Worm (Caenorhabditis elegans) whole organism, young adult: Measurements from ENCODE around the gene srd-33.

Source experiments
- C17E4.6 ChIP-seq: fragments of 200-800 bp; sonication (Bioruptor generic); IDR thresholded peaks from 2 replicates; pipeline ENCODE4 v1.3.6; 2022; ENCODE audit warnings: missing genetic modification reagents, missing genetic modification characterization, missing compliant biosample characterization
- D2030.7 ChIP-seq: fragments of 200-800 bp; sonication (Bioruptor generic); IDR thresholded peaks from 2 replicates; pipeline ENCODE4 v1.3.6; 2022; ENCODE audit warnings: missing genetic modification reagents, missing genetic modification characterization, missing compliant biosample characterization
- F22D6.2 ChIP-seq: sonication (generic microtip); optimal IDR thresholded peaks from 2 replicates; lab custom pipeline; 2016; ENCODE audit warnings: mild to moderate bottlenecking, missing genetic modification characterization, missing compliant biosample characterization
- F23B12.7 ChIP-seq: sonication (generic microtip); optimal IDR thresholded peaks from 2 replicates; lab custom pipeline; 2017; ENCODE audit warnings: missing genetic modification characterization, mild to moderate bottlenecking, missing compliant biosample characterization, antibody characterized with exemption, moderate library complexity; ENCODE audit not compliant: insufficient read depth
- F33H1.4 ChIP-seq: fragments of 200-800 bp; sonication (Bioruptor generic); IDR thresholded peaks from 2 replicates; pipeline ENCODE4 v1.3.6; 2022; ENCODE audit warnings: missing genetic modification reagents, missing genetic modification characterization, missing compliant biosample characterization
- K12H6.12 ChIP-seq: fragments of 200-800 bp; sonication (Bioruptor generic); optimal IDR thresholded peaks from 2 replicates; lab custom pipeline; 2018; ENCODE audit warnings: mild to moderate bottlenecking, missing genetic modification characterization, missing compliant biosample characterization
- T26A5.8 ChIP-seq: sonication (generic microtip); optimal IDR thresholded peaks from 2 replicates; lab custom pipeline; 2016; ENCODE audit warnings: missing genetic modification characterization, missing compliant biosample characterization
- Y53F4B.3 ChIP-seq: fragments of 200-800 bp; sonication (Bioruptor generic); IDR thresholded peaks from 2 replicates; pipeline ENCODE4 v1.3.6; 2022; ENCODE audit warnings: missing genetic modification reagents, missing genetic modification characterization, missing compliant biosample characterization
- Y79H2A.3 ChIP-seq: fragments of 200-800 bp; sonication (Bioruptor generic); conservative IDR thresholded peaks from 2 replicates; pipeline ENCODE4 v1.3.6; 2022; ENCODE audit warnings: missing genetic modification reagents, missing genetic modification characterization, missing compliant biosample characterization
- ZK185.1 ChIP-seq: sonication (generic microtip); optimal IDR thresholded peaks from 2 replicates; lab custom pipeline; 2016; ENCODE audit warnings: mild to moderate bottlenecking, missing genetic modification characterization, missing compliant biosample characterization; ENCODE audit not compliant: poor library complexity, severe bottlenecking
- ceh-27 ChIP-seq: fragments of 200-800 bp; sonication (Bioruptor generic); optimal IDR thresholded peaks from 2 replicates; lab custom pipeline; 2018; ENCODE audit warnings: mild to moderate bottlenecking, missing genetic modification characterization, moderate library complexity, missing compliant biosample characterization
- ceh-79 ChIP-seq: sonication (generic microtip); optimal IDR thresholded peaks from 2 replicates; lab custom pipeline; 2017; ENCODE audit warnings: mild to moderate bottlenecking, missing genetic modification characterization, missing compliant biosample characterization
- die-1 ChIP-seq: sonication (generic microtip); optimal IDR thresholded peaks from 2 replicates; lab custom pipeline; 2016; ENCODE audit warnings: missing genotype, mild to moderate bottlenecking, missing genetic modification characterization, missing compliant biosample characterization
- dox-1 ChIP-seq: fragments of 200-800 bp; sonication (Bioruptor generic); IDR thresholded peaks from 2 replicates; pipeline ENCODE4 v1.3.6; 2022; ENCODE audit warnings: missing genetic modification reagents, missing genetic modification characterization, missing compliant biosample characterization
- dpff-1 ChIP-seq: sonication (generic microtip); optimal IDR thresholded peaks from 2 replicates; lab custom pipeline; 2017; ENCODE audit warnings: mild to moderate bottlenecking, missing genetic modification characterization, missing compliant biosample characterization
- egrh-3 ChIP-seq: fragments of 200-800 bp; sonication (Bioruptor generic); IDR thresholded peaks from 2 replicates; pipeline ENCODE4 v1.3.6; 2022; ENCODE audit warnings: missing genetic modification reagents, missing genetic modification characterization, missing compliant biosample characterization
- ets-4 ChIP-seq: fragments of 200-800 bp; sonication (Bioruptor generic); optimal IDR thresholded peaks from 2 replicates; lab custom pipeline; 2018; ENCODE audit warnings: mild to moderate bottlenecking, missing genetic modification characterization, missing compliant biosample characterization
- hsf-1 ChIP-seq: fragments of 200-800 bp; sonication (Bioruptor generic); IDR thresholded peaks from 2 replicates; pipeline ENCODE4 v1.3.6; 2022; ENCODE audit warnings: missing genetic modification reagents, missing genetic modification characterization, missing compliant biosample characterization
- let-526 ChIP-seq: fragments of 200-800 bp; sonication (Bioruptor generic); IDR thresholded peaks from 2 replicates; pipeline ENCODE4 v1.3.6; 2022; ENCODE audit warnings: missing genetic modification reagents, missing genetic modification characterization, missing compliant biosample characterization
- lir-1 ChIP-seq: fragments of 200-800 bp; sonication (Bioruptor generic); conservative IDR thresholded peaks from 2 replicates; pipeline ENCODE4 v1.3.6; 2022; ENCODE audit warnings: missing genetic modification reagents, missing genetic modification characterization, missing compliant biosample characterization
- madf-6 ChIP-seq: fragments of 200-800 bp; sonication (Bioruptor generic); IDR thresholded peaks from 2 replicates; pipeline ENCODE4 v1.3.6; 2022; ENCODE audit warnings: missing genetic modification reagents, missing genetic modification characterization, missing compliant biosample characterization
- madf-8 ChIP-seq: fragments of 200-800 bp; sonication (Bioruptor generic); conservative IDR thresholded peaks from 2 replicates; pipeline ENCODE4 v1.3.6; 2022; ENCODE audit warnings: missing genetic modification reagents, missing genetic modification characterization, missing compliant biosample characterization
- nhr-27 ChIP-seq: fragments of 200-800 bp; sonication (Bioruptor generic); optimal IDR thresholded peaks from 2 replicates; lab custom pipeline; 2018; ENCODE audit warnings: mild to moderate bottlenecking, missing genetic modification characterization, moderate library complexity, missing compliant biosample characterization
- nhr-80 ChIP-seq: sonication (generic microtip); optimal IDR thresholded peaks from 2 replicates; lab custom pipeline; 2016; ENCODE audit warnings: missing genetic modification characterization, missing compliant biosample characterization
- pbrm-1 ChIP-seq: fragments of 200-800 bp; sonication (Bioruptor generic); IDR thresholded peaks from 2 replicates; pipeline ENCODE4 v1.3.6; 2022; ENCODE audit warnings: missing genetic modification reagents, missing genetic modification characterization, missing compliant biosample characterization
- pha-4 ChIP-seq: fragments of 150-350 bp; sonication (generic microtip); optimal IDR thresholded peaks from 2 replicates; lab custom pipeline; 2014; ENCODE audit warnings: missing biosample characterization, missing genetic modification reagents, missing genetic modification characterization
- rcor-1 ChIP-seq: fragments of 200-800 bp; sonication (Bioruptor generic); IDR thresholded peaks from 2 replicates; pipeline ENCODE4 v1.3.6; 2022; ENCODE audit warnings: missing genetic modification reagents, missing genetic modification characterization, missing compliant biosample characterization
- rec-8 ChIP-seq, 2 experiments: sonication (generic microtip); optimal IDR thresholded peaks; 2 replicates each; lab custom pipeline; 2016; ENCODE audit warnings: mild to moderate bottlenecking in 2 of 2, missing genetic modification characterization in 2 of 2, missing genetic modification reagents in 2 of 2, missing genotype in 2 of 2, missing biosample characterization in 1 of 2, missing compliant biosample characterization in 1 of 2, moderate library complexity in 1 of 2
- rpc-1 ChIP-seq, 2 experiments: fragments of 150-350 bp in 1 of 2; sonication (generic microtip) in 1 of 2; optimal IDR thresholded peaks; 2 replicates each; lab custom pipeline; 2014 to 2018; ENCODE audit warnings: missing biosample characterization in 1 of 2, missing genetic modification characterization in 1 of 2, missing genetic modification reagents in 1 of 2, missing genotype in 1 of 2
- snpc-1.3 ChIP-seq: sonication (generic microtip); optimal IDR thresholded peaks from 2 replicates; lab custom pipeline; 2017; ENCODE audit warnings: missing genetic modification characterization, mild to moderate bottlenecking, missing compliant biosample characterization, antibody characterized with exemption, moderate library complexity, missing genotype, missing genetic modification reagents; ENCODE audit not compliant: insufficient read depth
- snpc-4 ChIP-seq, 5 experiments: fragments of 150-350 bp in 1 of 5; sonication (generic microtip) in 4 of 5; optimal IDR thresholded peaks; 2 replicates each; lab custom pipeline; 2014 to 2018; ENCODE audit warnings: missing genetic modification characterization in 5 of 5, missing biosample characterization in 3 of 5, antibody characterized with exemption in 2 of 5, mild to moderate bottlenecking in 2 of 5, missing compliant biosample characterization in 2 of 5, missing genotype in 2 of 5, moderate library complexity in 2 of 5, missing genetic modification reagents in 1 of 5
- somi-1 ChIP-seq: fragments of 200-800 bp; sonication (Bioruptor generic); optimal IDR thresholded peaks from 2 replicates; lab custom pipeline; 2018; ENCODE audit warnings: mild to moderate bottlenecking, missing genetic modification characterization, missing compliant biosample characterization
- xnd-1 ChIP-seq: sonication (generic microtip); optimal IDR thresholded peaks from 2 replicates; lab custom pipeline; 2016; ENCODE audit warnings: missing genotype, missing genetic modification reagents, missing genetic modification characterization, missing compliant biosample characterization
- zfh-2 ChIP-seq: fragments of 200-800 bp; sonication (Bioruptor generic); conservative IDR thresholded peaks from 2 replicates; pipeline ENCODE4 v1.3.6; 2022; ENCODE audit warnings: missing genetic modification reagents, missing genetic modification characterization, missing compliant biosample characterization
- ztf-28 ChIP-seq: fragments of 200-800 bp; sonication (Bioruptor generic); IDR thresholded peaks from 2 replicates; pipeline ENCODE4 v1.3.6; 2022; ENCODE audit warnings: missing genetic modification reagents, missing genetic modification characterization, missing compliant biosample characterization
- ztf-3 ChIP-seq: fragments of 200-800 bp; sonication (Bioruptor generic); optimal IDR thresholded peaks from 2 replicates; lab custom pipeline; 2018; ENCODE audit warnings: mild to moderate bottlenecking, missing genetic modification characterization, missing compliant biosample characterization

The srd-33 gene

DNA sequence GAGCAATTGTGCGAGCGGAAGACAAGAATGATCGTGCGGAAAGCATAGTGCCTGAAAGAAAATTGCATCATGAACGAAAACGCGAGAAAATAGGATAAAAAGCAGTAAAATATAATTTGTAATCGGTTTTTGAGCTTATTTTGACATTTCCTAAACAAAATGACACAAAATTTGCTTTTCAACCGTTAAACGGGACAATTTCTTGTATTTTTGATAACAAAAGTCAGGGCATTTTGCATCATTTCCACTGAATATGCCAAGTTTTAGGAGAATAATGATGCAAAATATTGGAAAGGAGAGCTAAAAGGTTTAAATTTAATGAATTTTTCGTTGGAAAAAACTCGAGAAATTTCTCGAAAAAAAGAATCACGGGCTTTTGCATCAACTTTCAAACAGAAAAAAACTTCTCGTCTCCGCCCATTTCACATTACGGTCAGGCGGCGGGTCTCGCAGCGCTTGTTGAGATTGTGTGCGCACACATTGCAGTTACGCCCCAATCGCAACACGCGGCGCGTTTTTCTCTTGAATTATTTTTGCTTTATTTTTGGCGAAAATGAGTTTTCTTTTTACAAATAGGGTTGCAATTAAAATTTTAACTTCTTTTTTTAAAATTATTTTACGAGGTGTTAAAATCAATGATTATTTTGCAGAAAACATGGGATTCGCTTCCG is 45.2 kb upstream of the srd-33 start, which contains the start of the genes hsp-6 and C37H5.5 (continued):
- no peak for TF ChIP-seq F22D6.2 (tag; lab: Kevin White, UChicago)
- peak; percentile 85 for TF ChIP-seq pbrm-1 (GFP tag; lab: Robert Waterston, UW)
- TF ChIP-seq lir-1 (GFP tag; lab: Robert Waterston, UW), result peak; percentile 78
- TF ChIP-seq nhr-80 (tag; lab: Kevin White, UChicago), result peak; percentile 49
- TF ChIP-seq K12H6.12 (tag; lab: Kevin White, UChicago), result peak; percentile 22
- TF ChIP-seq F23B12.7 (tag; lab: Kevin White, UChicago), result peak; percentile 90
- peak; percentile 96 for TF ChIP-seq F33H1.4
- TF ChIP-seq D2030.7 (GFP tag; lab: Robert Waterston, UW), result peak; percentile 72
- no peak for TF ChIP-seq die-1 (tag; lab: Kevin White, UChicago)
- peak; percentile 17 for TF ChIP-seq snpc-4 (GFP tag; optimal IDR thresholded peaks at IDR 0.05; lab: Kevin White, UChicago)
- peak; percentile 50 to 70 (median 61) for TF ChIP-seq snpc-4 (tag; optimal IDR thresholded peaks at IDR 0.05; lab: Kevin White, UChicago)
- TF ChIP-seq pha-4, result no peak
- no peak for TF ChIP-seq rec-8 (tag; optimal IDR thresholded peaks at IDR 0.05; lab: Kevin White, UChicago)
- TF ChIP-seq hsf-1 (GFP tag; lab: Robert Waterston, UW), result peak; percentile 91
- TF ChIP-seq rpc-1 (optimal IDR thresholded peaks at IDR 0.05; lab: Kevin White, UChicago), result peak; percentile 43
- no peak for TF ChIP-seq rpc-1 (tag; optimal IDR thresholded peaks at IDR 0.05; lab: Kevin White, UChicago)
- TF ChIP-seq somi-1, result peak; percentile 56
- TF ChIP-seq C17E4.6 (GFP tag; lab: Robert Waterston, UW), result 0 out of 2 replicates have a peak, but pooled peaks have one; percentile 63
- TF ChIP-seq xnd-1 (tag; lab: Kevin White, UChicago), result peak; percentile 52
- TF ChIP-seq madf-6 (GFP tag; lab: Robert Waterston, UW), result peak; percentile 91
- TF ChIP-seq dox-1 (GFP tag; lab: Robert Waterston, UW), result peak; percentile 84
- no peak for TF ChIP-seq ceh-79 (tag; lab: Kevin White, UChicago)
- TF ChIP-seq egrh-3 (GFP tag; lab: Robert Waterston, UW), result peak; percentile 26; the same call in 1 of the 2 replicates
- no peak for TF ChIP-seq ztf-3
- no peak for TF ChIP-seq ets-4
- peak; percentile 55 for TF ChIP-seq snpc-1.3
- TF ChIP-seq madf-8 (GFP tag; lab: Robert Waterston, UW), result peak; percentile 75
- 0 out of 2 replicates have a peak, but pooled peaks have one; percentile 52 for TF ChIP-seq let-526 (GFP tag; lab: Robert Waterston, UW)
- peak; percentile 54 for TF ChIP-seq ZK185.1
- peak; percentile 73 for TF ChIP-seq ceh-27 (GFP tag; lab: Kevin White, UChicago)
- TF ChIP-seq Y53F4B.3 (GFP tag; lab: Robert Waterston, UW), result no peak
- peak; percentile 78 for TF ChIP-seq rcor-1 (GFP tag; lab: Robert Waterston, UW)

DNA sequence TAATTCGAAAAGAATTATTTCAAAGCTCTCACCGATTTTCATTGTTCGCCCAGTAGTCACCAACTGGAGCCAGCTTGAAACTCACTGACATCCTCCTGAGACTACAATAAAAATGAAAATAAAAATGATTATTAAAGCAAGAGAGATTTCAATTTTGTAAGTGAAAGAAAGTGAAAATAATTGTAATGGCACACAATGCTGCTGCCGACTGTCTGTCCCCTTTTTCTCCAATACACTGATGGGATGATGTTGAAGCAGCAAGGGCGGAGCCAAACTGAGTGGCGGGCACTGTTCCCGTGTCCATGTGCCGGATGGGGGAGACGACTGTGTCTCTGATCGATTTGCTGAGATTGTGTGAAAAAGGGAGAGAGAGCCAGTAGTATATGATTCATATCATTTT is 37.8 kb upstream of the srd-33 start, which contains the start of gene C37H5.14:
C37H5.14 (minus strand) TSS at position 101 of the 400 bp plus-strand sequence.
- TF ChIP-seq Y79H2A.3, result no peak
- no peak for TF ChIP-seq ZK185.1
- peak; percentile 54; the same call in 1 of the 2 replicates for TF ChIP-seq zfh-2 (GFP tag; lab: Robert Waterston, UW)

DNA sequence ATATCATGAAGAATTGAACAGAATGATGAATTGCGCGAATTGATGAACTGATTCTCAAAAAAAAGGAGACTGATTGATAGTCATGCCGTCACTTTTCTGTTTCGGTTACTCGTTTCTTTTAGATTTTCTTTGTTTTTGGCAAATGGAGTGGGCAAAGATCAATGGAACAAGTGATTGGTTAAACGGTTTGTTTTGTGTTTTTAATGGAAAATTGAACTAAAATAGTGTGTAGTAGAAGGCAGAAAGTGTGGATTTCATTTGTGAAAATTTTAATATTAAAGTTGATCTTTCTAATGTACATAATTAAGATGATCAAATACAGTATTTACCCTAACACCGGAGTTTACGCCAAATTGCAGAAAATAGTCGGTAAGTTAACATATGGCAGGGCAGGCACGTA is 32.2 kb upstream of the srd-33 start, which contains the start of gene nas-9:
nas-9 (minus strand) TSS at position 101 of the 400 bp plus-strand sequence.
- no peak for TF ChIP-seq ZK185.1
- no peak for TF ChIP-seq T26A5.8 (tag; lab: Kevin White, UChicago)
- no peak for TF ChIP-seq ceh-79 (tag; lab: Kevin White, UChicago)
- no peak for TF ChIP-seq nhr-27 (tag; lab: Kevin White, UChicago)
- no peak for TF ChIP-seq Y53F4B.3 (GFP tag; lab: Robert Waterston, UW)
- TF ChIP-seq ztf-28 (GFP tag; lab: Robert Waterston, UW), result no peak
- no peak for TF ChIP-seq dpff-1 (tag; lab: Kevin White, UChicago)
